Fruit fly (Drosophila melanogaster) whole organism, wandering third instar larva: Measurements from ENCODE around the gene waw.

ENCODE experiments used
- Abd-B ChIP-seq: fragments of >200 bp; optimal IDR thresholded peaks from 2 replicates; lab custom pipeline; 2017; ENCODE audit warnings: missing biosample characterization, missing genetic modification characterization
- CG32264 ChIP-seq: fragments of 200-800 bp; sonication (Bioruptor generic); optimal IDR thresholded peaks from 2 replicates; lab custom pipeline; 2016; ENCODE audit warnings: missing biosample characterization, missing genetic modification characterization
- CG9705 ChIP-seq: fragments of 200-800 bp; sonication (Bioruptor generic); optimal IDR thresholded peaks from 2 replicates; lab custom pipeline; 2018; ENCODE audit warnings: missing biosample characterization, mild to moderate bottlenecking, missing genetic modification characterization
- CrebA ChIP-seq: fragments of 200-800 bp; sonication (Bioruptor generic); optimal IDR thresholded peaks from 2 replicates; lab custom pipeline; 2016; ENCODE audit warnings: missing biosample characterization, mild to moderate bottlenecking, missing genetic modification characterization, borderline replicate concordance
- Dfd ChIP-seq: fragments of >200 bp; optimal IDR thresholded peaks from 2 replicates; lab custom pipeline; 2017; ENCODE audit warnings: missing biosample characterization, missing genetic modification characterization
- Dif ChIP-seq: fragments of 200-275, 200-300 bp; sonication (Bioruptor generic); optimal IDR thresholded peaks from 2 replicates; lab custom pipeline; 2018; ENCODE audit warnings: missing biosample characterization, missing genetic modification characterization; ENCODE audit not compliant: partially characterized antibody
- GATAd ChIP-seq: sonication (Bioruptor generic); optimal IDR thresholded peaks from 2 replicates; lab custom pipeline; 2016; ENCODE audit warnings: missing biosample characterization, missing genetic modification characterization
- HLH106 ChIP-seq: fragments of 200-800 bp; optimal IDR thresholded peaks from 3 replicates; lab custom pipeline; 2019; ENCODE audit warnings: missing biosample characterization, mild to moderate bottlenecking, missing genetic modification characterization, moderate library complexity
- Hnf4 ChIP-seq: fragments of 200-800 bp; sonication (Bioruptor generic); optimal IDR thresholded peaks from 2 replicates; lab custom pipeline; 2016; ENCODE audit warnings: missing biosample characterization, mild to moderate bottlenecking, missing genetic modification characterization
- Hr78 ChIP-seq: fragments of >200 bp; optimal IDR thresholded peaks from 2 replicates; lab custom pipeline; 2017; ENCODE audit warnings: missing biosample characterization, missing genetic modification characterization
- Hr83 ChIP-seq: fragments of 200-300 bp; sonication (Bioruptor generic); optimal IDR thresholded peaks from 2 replicates; lab custom pipeline; 2016; ENCODE audit warnings: missing biosample characterization, mild to moderate bottlenecking, missing genetic modification characterization, moderate library complexity; ENCODE audit not compliant: poor library complexity, severe bottlenecking
- Jra ChIP-seq: sonication (Bioruptor generic); optimal IDR thresholded peaks from 2 replicates; lab custom pipeline; 2016; ENCODE audit warnings: missing biosample characterization, missing genetic modification characterization
- Mio ChIP-seq: sonication (Bioruptor generic); optimal IDR thresholded peaks from 2 replicates; lab custom pipeline; 2016; ENCODE audit warnings: missing biosample characterization, missing genetic modification characterization
- Myc ChIP-seq: fragments of >200 bp; optimal IDR thresholded peaks from 2 replicates; lab custom pipeline; 2017
- OdsH ChIP-seq: fragments of 200-800 bp; sonication (Bioruptor generic); optimal IDR thresholded peaks from 2 replicates; lab custom pipeline; 2016; ENCODE audit warnings: missing biosample characterization, mild to moderate bottlenecking, missing genetic modification characterization
- Rel ChIP-seq, 2 experiments: fragments of 200-800 bp; sonication (Bioruptor generic) in 1 of 2; optimal IDR thresholded peaks; 2 replicates in 1 of 2; 3 replicates in 1 of 2; lab custom pipeline; 2016 to 2019; ENCODE audit warnings: mild to moderate bottlenecking in 2 of 2, missing biosample characterization in 2 of 2, missing genetic modification characterization in 2 of 2, moderate library complexity in 1 of 2
- Sp1 ChIP-seq: fragments of 200-800 bp; sonication (Bioruptor generic); optimal IDR thresholded peaks from 3 replicates; lab custom pipeline; 2019; ENCODE audit warnings: missing biosample characterization, mild to moderate bottlenecking, missing genetic modification characterization, moderate library complexity
- Vsx2 ChIP-seq: fragments of 200-300, 225-300 bp; sonication (Bioruptor generic); optimal IDR thresholded peaks from 2 replicates; lab custom pipeline; 2018; ENCODE audit warnings: missing biosample characterization, missing genetic modification characterization; ENCODE audit not compliant: partially characterized antibody
- br ChIP-seq: fragments of 200-800 bp; sonication (Bioruptor generic); optimal IDR thresholded peaks from 2 replicates; lab custom pipeline; 2016; ENCODE audit warnings: missing biosample characterization, missing genetic modification characterization
- brk ChIP-seq: fragments of 200-800 bp; sonication (Bioruptor generic); optimal IDR thresholded peaks from 2 replicates; lab custom pipeline; 2016; ENCODE audit warnings: missing biosample characterization, mild to moderate bottlenecking, missing genetic modification characterization
- dl ChIP-seq, 2 experiments: fragments of 175-275, 200-275 bp in 1 of 2; fragments of 200-275 bp in 1 of 2; sonication (Bioruptor generic); optimal IDR thresholded peaks; lab custom pipeline; 2018; ENCODE audit warnings: mild to moderate bottlenecking in 2 of 2, missing biosample characterization in 2 of 2, missing genetic modification characterization in 2 of 2, moderate library complexity in 2 of 2; ENCODE audit not compliant: partially characterized antibody in 2 of 2, insufficient read depth in 1 of 2
- dmrt93B ChIP-seq: fragments of 200-800 bp; sonication (Bioruptor generic); optimal IDR thresholded peaks from 2 replicates; lab custom pipeline; 2018; ENCODE audit warnings: missing biosample characterization, mild to moderate bottlenecking, missing genetic modification characterization
- dsf ChIP-seq: sonication (Bioruptor generic); optimal IDR thresholded peaks from 2 replicates; lab custom pipeline; 2016; ENCODE audit warnings: missing biosample characterization, missing genetic modification characterization, borderline replicate concordance
- ey ChIP-seq: fragments of 200-800 bp; sonication (Bioruptor generic); optimal IDR thresholded peaks from 2 replicates; lab custom pipeline; 2016; ENCODE audit warnings: missing biosample characterization, missing genetic modification characterization
- foxo ChIP-seq, 2 experiments: fragments of 200-800 bp; sonication (Bioruptor generic); optimal IDR thresholded peaks; 2 replicates in 1 of 2; 3 replicates in 1 of 2; lab custom pipeline; 2016 to 2017; ENCODE audit warnings: missing biosample characterization in 2 of 2, missing genetic modification characterization in 2 of 2
- fru ChIP-seq: fragments of 200-800 bp; sonication (Bioruptor generic); optimal IDR thresholded peaks from 3 replicates; lab custom pipeline; 2016; ENCODE audit warnings: missing biosample characterization, mild to moderate bottlenecking, missing genetic modification characterization
- h ChIP-seq: fragments of 200-800 bp; sonication (Bioruptor generic); optimal IDR thresholded peaks from 3 replicates; lab custom pipeline; 2016; ENCODE audit warnings: missing biosample characterization, mild to moderate bottlenecking, missing genetic modification characterization
- jim ChIP-seq: fragments of 175-275, 200-325 bp; sonication (Bioruptor generic); optimal IDR thresholded peaks from 2 replicates; lab custom pipeline; 2016; ENCODE audit warnings: missing biosample characterization, mild to moderate bottlenecking, missing genetic modification characterization
- lola ChIP-seq: fragments of >200 bp; optimal IDR thresholded peaks from 2 replicates; lab custom pipeline; 2017; ENCODE audit warnings: missing biosample characterization, missing genetic modification characterization
- psq ChIP-seq: fragments of 200-800 bp; sonication (Bioruptor generic); optimal IDR thresholded peaks from 3 replicates; lab custom pipeline; 2017; ENCODE audit warnings: missing biosample characterization, mild to moderate bottlenecking, missing genetic modification characterization, moderate library complexity
- rgr ChIP-seq: fragments of 200-800 bp; sonication (Bioruptor generic); optimal IDR thresholded peaks from 3 replicates; lab custom pipeline; 2016; ENCODE audit warnings: missing biosample characterization, mild to moderate bottlenecking, missing genetic modification characterization
- sage ChIP-seq: fragments of 200-800 bp; sonication (Bioruptor generic); optimal IDR thresholded peaks from 2 replicates; lab custom pipeline; 2016; ENCODE audit warnings: missing biosample characterization, mild to moderate bottlenecking, missing genetic modification characterization
- sv ChIP-seq: fragments of 200-800 bp; sonication (Bioruptor generic); optimal IDR thresholded peaks from 3 replicates; lab custom pipeline; 2016; ENCODE audit warnings: missing biosample characterization, missing genetic modification characterization
- tai ChIP-seq: sonication (Bioruptor generic); optimal IDR thresholded peaks from 2 replicates; lab custom pipeline; 2016; ENCODE audit warnings: missing biosample characterization, missing genetic modification characterization
- usp ChIP-seq: fragments of >200 bp; optimal IDR thresholded peaks from 2 replicates; lab custom pipeline; 2017; ENCODE audit warnings: missing biosample characterization, missing genetic modification characterization
- woc ChIP-seq: sonication (Bioruptor generic); optimal IDR thresholded peaks from 2 replicates; lab custom pipeline; 2016; ENCODE audit warnings: missing biosample characterization, mild to moderate bottlenecking, missing genetic modification characterization

The waw gene

DNA sequence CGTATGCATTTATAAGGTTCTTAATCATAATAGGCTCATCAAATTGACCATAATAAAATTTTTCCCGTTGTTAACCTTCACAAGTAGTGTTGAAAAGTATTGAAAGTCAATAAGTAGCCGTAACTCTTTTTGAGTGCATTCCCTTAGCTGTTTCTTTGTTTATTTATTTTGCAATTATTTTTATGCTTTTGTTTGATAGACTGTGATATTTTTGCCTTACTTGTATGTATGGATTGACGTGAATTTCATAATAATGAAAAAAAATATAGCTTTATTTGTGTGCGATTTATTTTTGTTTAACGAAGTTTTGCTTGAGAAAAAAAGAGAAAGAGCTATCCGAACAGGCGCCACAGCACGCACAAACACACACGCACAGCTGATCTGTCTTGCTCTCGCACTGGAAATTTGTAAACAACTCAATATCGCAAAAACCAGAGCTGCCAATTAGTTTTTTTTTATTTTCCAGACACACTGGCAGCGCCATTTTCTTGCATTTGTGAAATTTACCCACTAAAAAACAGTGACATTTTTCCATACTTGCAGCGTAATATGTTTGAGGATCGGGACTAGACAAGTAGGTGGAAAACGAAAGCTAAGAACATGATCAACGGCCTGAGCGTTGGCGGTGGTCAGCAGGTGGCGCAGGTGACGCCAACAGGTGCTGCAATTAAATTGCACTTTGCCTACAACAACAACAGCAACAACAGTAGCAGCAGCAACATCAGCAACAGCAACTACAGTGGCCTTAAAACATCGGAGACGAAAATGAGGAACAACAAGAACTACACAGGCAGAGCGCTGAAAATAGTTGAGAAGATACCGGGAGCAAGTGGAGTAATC is 6.5 kb downstream of the waw start:
- TF ChIP-seq Abd-B (GFP tag; lab: Kevin White, UChicago): no peak
- no peak for TF ChIP-seq HLH106 (tag; lab: Kevin White, UChicago)
- TF ChIP-seq usp (GFP tag; lab: Kevin White, UChicago): no peak
- TF ChIP-seq Hr83 (GFP tag; lab: Kevin White, UChicago): no peak
- no peak for TF ChIP-seq GATAd (GFP tag; lab: Kevin White, UChicago)
- no peak for TF ChIP-seq dmrt93B (GFP tag; lab: Kevin White, UChicago)
- TF ChIP-seq brk (GFP tag; lab: Kevin White, UChicago): no peak
- peak; percentile 28 for TF ChIP-seq tai
- no peak for TF ChIP-seq sage
- no peak for TF ChIP-seq dl (GFP tag; optimal IDR thresholded peaks at IDR 0.05; lab: Kevin White, UChicago; ENCODE audit: insufficient read depth in 1 of 2, partially characterized antibody in 2 of 2)
- TF ChIP-seq Hnf4 (GFP tag; lab: Kevin White, UChicago): no peak
- peak; percentile 1 for TF ChIP-seq rgr (GFP tag; lab: Kevin White, UChicago)
- no peak for TF ChIP-seq dsf (GFP tag; lab: Kevin White, UChicago)
- no peak for TF ChIP-seq Dif (GFP tag; lab: Kevin White, UChicago)
- TF ChIP-seq Rel (GFP tag; optimal IDR thresholded peaks at IDR 0.05; lab: Kevin White, UChicago): no peak
- peak; percentile 83 for TF ChIP-seq Rel (tag; optimal IDR thresholded peaks at IDR 0.05; lab: Kevin White, UChicago)
- TF ChIP-seq OdsH (GFP tag; lab: Kevin White, UChicago): peak; percentile 12
- no peak for TF ChIP-seq CG9705 (GFP tag; lab: Kevin White, UChicago)
- no peak for TF ChIP-seq CG32264 (GFP tag; lab: Kevin White, UChicago)
- no peak for TF ChIP-seq lola (GFP tag; lab: Kevin White, UChicago)
- TF ChIP-seq psq (GFP tag; lab: Kevin White, UChicago): no peak
- no peak for TF ChIP-seq br (GFP tag; lab: Kevin White, UChicago)

DNA sequence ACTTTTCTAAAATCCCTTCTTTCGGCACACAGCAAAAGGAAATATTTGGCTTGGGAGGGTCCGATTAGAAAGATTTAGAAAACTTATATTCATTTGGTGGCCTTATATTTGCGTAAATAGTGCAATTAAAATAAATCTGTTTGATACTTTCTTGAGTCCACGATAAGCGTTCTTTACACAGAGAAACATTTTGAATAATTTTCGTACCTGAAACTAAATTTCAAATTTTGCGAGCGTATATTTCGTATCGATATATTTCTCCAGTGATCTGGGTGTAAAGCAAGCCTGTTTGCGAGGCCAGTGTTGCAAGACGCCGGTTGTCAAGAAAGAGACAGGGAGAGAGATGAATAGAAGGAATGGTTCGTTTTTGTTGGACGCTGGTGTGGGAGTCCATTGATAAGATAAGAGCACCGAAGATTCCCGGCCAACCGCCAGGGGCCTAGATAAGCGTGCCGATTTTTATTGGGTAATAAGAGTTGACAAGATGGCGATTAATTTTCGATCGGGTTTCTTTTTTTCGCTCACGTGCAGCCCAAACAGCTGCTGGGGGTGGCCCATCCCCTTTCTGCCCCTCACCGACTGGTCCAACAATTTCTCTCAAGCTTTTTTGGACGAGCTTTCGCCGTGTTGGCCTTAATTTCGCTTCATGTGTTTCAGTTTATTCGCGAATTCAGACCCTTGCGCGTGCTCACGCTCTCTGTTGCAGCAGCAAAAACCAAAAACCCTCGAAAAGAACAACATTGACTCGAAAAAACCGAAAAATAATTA is 11.0 kb downstream of the waw start, which contains the start of gene slgA:
Gene slgA, plus strand, starts transcription at position 344 of the 768 bp plus-strand sequence.
- TF ChIP-seq h (GFP tag; lab: Kevin White, UChicago): peak; percentile 54
- no peak for TF ChIP-seq Rel (GFP tag; optimal IDR thresholded peaks at IDR 0.05; lab: Kevin White, UChicago)
- peak; percentile 38 for TF ChIP-seq Rel (tag; optimal IDR thresholded peaks at IDR 0.05; lab: Kevin White, UChicago)
- TF ChIP-seq fru (GFP tag; lab: Kevin White, UChicago): peak; percentile 39
- peak in 1 of 2 experiments; percentile 63 for TF ChIP-seq foxo (GFP tag; optimal IDR thresholded peaks at IDR 0.05; lab: Kevin White, UChicago)
- TF ChIP-seq br (GFP tag; lab: Kevin White, UChicago): peak; percentile 2
- peak; percentile 1 for TF ChIP-seq woc (GFP tag; lab: Kevin White, UChicago)
- peak; percentile 29 for TF ChIP-seq dmrt93B (GFP tag; lab: Kevin White, UChicago)
- TF ChIP-seq Hnf4 (GFP tag; lab: Kevin White, UChicago): peak; percentile 70
- TF ChIP-seq psq (GFP tag; lab: Kevin White, UChicago): peak; percentile 15
- peak; percentile 19 for TF ChIP-seq Myc (lab: Kevin White, UChicago)
- peak; percentile 36 for TF ChIP-seq Sp1
- no peak for TF ChIP-seq usp (GFP tag; lab: Kevin White, UChicago)
- TF ChIP-seq HLH106 (tag; lab: Kevin White, UChicago): no peak
- TF ChIP-seq dsf (GFP tag; lab: Kevin White, UChicago): no peak
- TF ChIP-seq Hr78 (GFP tag; lab: Kevin White, UChicago): no peak
- TF ChIP-seq Abd-B (GFP tag; lab: Kevin White, UChicago): no peak
- no peak for TF ChIP-seq jim
- TF ChIP-seq rgr (GFP tag; lab: Kevin White, UChicago): peak; percentile 51
- TF ChIP-seq sv (GFP tag; lab: Kevin White, UChicago): peak; percentile 28
- TF ChIP-seq brk (GFP tag; lab: Kevin White, UChicago): no peak
- TF ChIP-seq Jra (GFP tag; lab: Kevin White, UChicago): peak; percentile 13
- TF ChIP-seq CrebA (GFP tag; lab: Kevin White, UChicago): no peak
- no peak for TF ChIP-seq Dfd
- TF ChIP-seq Hr83 (GFP tag; lab: Kevin White, UChicago): peak; percentile 76
- no peak for TF ChIP-seq lola (GFP tag; lab: Kevin White, UChicago)
- TF ChIP-seq Dif (GFP tag; lab: Kevin White, UChicago): no peak
- peak; percentile 15 for TF ChIP-seq CG9705 (GFP tag; lab: Kevin White, UChicago)
- TF ChIP-seq ey (GFP tag; lab: Kevin White, UChicago): peak; percentile 19
- TF ChIP-seq tai: peak; percentile 6
- TF ChIP-seq Mio (GFP tag; lab: Kevin White, UChicago): peak; percentile 24
- no peak for TF ChIP-seq sage
- no peak for TF ChIP-seq Vsx2 (GFP tag; lab: Kevin White, UChicago)
